Fruit fly (Drosophila melanogaster) whole organism, embryonic: ENCODE measurements around the gene Sik2.

Experiments
- CG12299 ChIP-seq: fragments of 200-800 bp; sonication (Bioruptor generic); optimal IDR thresholded peaks from 2 replicates; lab custom pipeline; 2018; ENCODE audit warnings: missing biosample characterization, mild to moderate bottlenecking, missing genetic modification characterization
- CG12769 ChIP-seq: fragments of 200-800 bp; sonication (Bioruptor generic); optimal IDR thresholded peaks from 2 replicates; lab custom pipeline; 2019; ENCODE audit warnings: missing biosample characterization, mild to moderate bottlenecking, missing genetic modification characterization, moderate library complexity
- CG16863 ChIP-seq: fragments of 200-800 bp; sonication (Bioruptor generic); optimal IDR thresholded peaks from 3 replicates; lab custom pipeline; 2016; ENCODE audit warnings: missing biosample characterization, missing genetic modification characterization
- CG1792 ChIP-seq: fragments of 200-800 bp; sonication (Bioruptor generic); optimal IDR thresholded peaks from 2 replicates; lab custom pipeline; 2016; ENCODE audit warnings: missing biosample characterization, missing genetic modification characterization
- CG18619 ChIP-seq: fragments of 200-800 bp; sonication (Bioruptor generic); optimal IDR thresholded peaks from 3 replicates; lab custom pipeline; 2017; ENCODE audit warnings: missing biosample characterization, mild to moderate bottlenecking, missing genetic modification characterization
- CG30403 ChIP-seq: fragments of 200-800 bp; sonication (Bioruptor generic); optimal IDR thresholded peaks from 3 replicates; lab custom pipeline; 2016; ENCODE audit warnings: missing biosample characterization, missing genetic modification characterization
- CG34224 ChIP-seq: fragments of 200-800 bp; sonication (Bioruptor generic); IDR thresholded peaks from 3 replicates; pipeline ENCODE4 v1.3.6; 2022; ENCODE audit warnings: missing biosample characterization, missing genetic modification characterization; ENCODE audit not compliant: partially characterized antibody
- CG34422 ChIP-seq: fragments of 200-800 bp; sonication (Bioruptor generic); IDR thresholded peaks from 3 replicates; pipeline ENCODE4 v1.3.6; 2022; ENCODE audit warnings: missing biosample characterization, missing genetic modification characterization
- CG3847 ChIP-seq: fragments of 200-800 bp; sonication (Bioruptor generic); IDR thresholded peaks from 2 replicates; pipeline ENCODE4 v1.3.6; 2022; ENCODE audit warnings: missing biosample characterization, missing genetic modification characterization
- CG4820 ChIP-seq: fragments of 200-800 bp; sonication (Bioruptor generic); optimal IDR thresholded peaks from 3 replicates; lab custom pipeline; 2016; ENCODE audit warnings: missing biosample characterization, missing genetic modification characterization
- CG7372 ChIP-seq: fragments of 200-800 bp; sonication (Bioruptor generic); IDR thresholded peaks from 2 replicates; pipeline ENCODE4 v1.3.6; 2022; ENCODE audit warnings: missing biosample characterization, missing genetic modification characterization
- CG7556 ChIP-seq: fragments of 200-800 bp; sonication (Bioruptor generic); optimal IDR thresholded peaks from 2 replicates; lab custom pipeline; 2017; ENCODE audit warnings: missing biosample characterization, mild to moderate bottlenecking, missing genetic modification characterization
- CG7987 ChIP-seq: fragments of 200-800 bp; sonication (Bioruptor generic); optimal IDR thresholded peaks from 2 replicates; lab custom pipeline; 2018; ENCODE audit warnings: missing biosample characterization, mild to moderate bottlenecking, missing genetic modification characterization, moderate library complexity
- CG8765 ChIP-seq: fragments of 200-800 bp; sonication (Bioruptor generic); IDR thresholded peaks from 2 replicates; pipeline ENCODE4 v1.3.6; 2022; ENCODE audit warnings: missing biosample characterization, missing genetic modification characterization
- CG9932 ChIP-seq: fragments of 200-800 bp; sonication (Bioruptor generic); IDR thresholded peaks from 2 replicates; pipeline ENCODE4 v1.3.6; 2022; ENCODE audit warnings: missing biosample characterization, missing genetic modification characterization
- CrebB ChIP-seq: fragments of 200-800 bp; sonication (Bioruptor generic); optimal IDR thresholded peaks from 3 replicates; lab custom pipeline; 2018; ENCODE audit warnings: missing biosample characterization, mild to moderate bottlenecking, missing genetic modification characterization
- Deaf1 ChIP-seq: fragments of 200-800 bp; optimal IDR thresholded peaks from 3 replicates; lab custom pipeline; 2019; ENCODE audit warnings: missing biosample characterization, mild to moderate bottlenecking, missing genetic modification characterization, moderate library complexity
- Dek ChIP-seq: fragments of 200-800 bp; sonication (Bioruptor generic); optimal IDR thresholded peaks from 3 replicates; lab custom pipeline; 2019; ENCODE audit warnings: missing biosample characterization, mild to moderate bottlenecking, missing genetic modification characterization, moderate library complexity
- H2.0 ChIP-seq: fragments of 200-800 bp; sonication (Bioruptor generic); IDR thresholded peaks from 2 replicates; pipeline ENCODE4 v1.3.6; 2022; ENCODE audit warnings: missing biosample characterization, missing genetic modification characterization
- HHEX ChIP-seq: fragments of 200-800 bp; sonication (Bioruptor generic); optimal IDR thresholded peaks from 3 replicates; lab custom pipeline; 2017; ENCODE audit warnings: missing biosample characterization, mild to moderate bottlenecking, missing genetic modification characterization, missing genetic modification reagents
- Hmr ChIP-seq: fragments of 200-800 bp; sonication (Bioruptor generic); optimal IDR thresholded peaks from 3 replicates; lab custom pipeline; 2017; ENCODE audit warnings: mild to moderate bottlenecking, missing biosample characterization, missing genetic modification reagents, missing genetic modification characterization
- Hr51 ChIP-seq, 2 experiments: fragments of 200-800 bp; sonication (Bioruptor generic); optimal IDR thresholded peaks; 2 replicates in 1 of 2; 3 replicates in 1 of 2; lab custom pipeline; 2016 to 2018; ENCODE audit warnings: missing biosample characterization in 2 of 2, missing genetic modification characterization in 2 of 2, mild to moderate bottlenecking in 1 of 2, moderate library complexity in 1 of 2
- Myb ChIP-seq: fragments of 200-800 bp; sonication (Bioruptor generic); optimal IDR thresholded peaks from 2 replicates; lab custom pipeline; 2016; ENCODE audit warnings: missing biosample characterization, missing genetic modification characterization
- Neu2 ChIP-seq: fragments of 200-800 bp; sonication (Bioruptor generic); optimal IDR thresholded peaks from 3 replicates; lab custom pipeline; 2016; ENCODE audit warnings: missing biosample characterization, missing genetic modification characterization, borderline replicate concordance
- Opbp ChIP-seq: fragments of 200-800 bp; sonication (Bioruptor generic); IDR thresholded peaks from 3 replicates; pipeline ENCODE4 v1.3.6; 2022; ENCODE audit warnings: missing biosample characterization, missing genetic modification characterization; ENCODE audit not compliant: partially characterized antibody
- PHDP ChIP-seq: fragments of 200-800 bp; sonication (Bioruptor generic); optimal IDR thresholded peaks from 3 replicates; lab custom pipeline; 2018; ENCODE audit warnings: missing biosample characterization, mild to moderate bottlenecking, missing genetic modification characterization, moderate library complexity
- Sox102F ChIP-seq: fragments of 200-800 bp; sonication (Bioruptor generic); optimal IDR thresholded peaks from 2 replicates; lab custom pipeline; 2018; ENCODE audit warnings: missing biosample characterization, mild to moderate bottlenecking, missing genetic modification characterization, moderate library complexity
- Stat92E ChIP-seq, 3 experiments: fragments of >200 bp in 2 of 3; fragments of 200-800 bp in 1 of 3; sonication (Bioruptor generic) in 1 of 3; optimal IDR thresholded peaks; 2 replicates each; lab custom pipeline; 2017 to 2019; ENCODE audit warnings: missing biosample characterization in 3 of 3, missing genetic modification characterization in 3 of 3, mild to moderate bottlenecking in 1 of 3, moderate library complexity in 1 of 3
- Trl ChIP-seq, 3 experiments: fragments of >200 bp in 2 of 3; fragments of 200-800 bp in 1 of 3; sonication (Bioruptor generic) in 1 of 3; optimal IDR thresholded peaks; 2 replicates in 1 of 3; 3 replicates in 2 of 3; lab custom pipeline; 2016 to 2017; ENCODE audit warnings: missing biosample characterization in 1 of 3, missing genetic modification characterization in 1 of 3
- ash1 ChIP-seq: fragments of 200-800 bp; sonication (Bioruptor generic); optimal IDR thresholded peaks from 2 replicates; lab custom pipeline; 2018; ENCODE audit warnings: missing biosample characterization, mild to moderate bottlenecking, missing genetic modification characterization
- bbx ChIP-seq: fragments of 200-800 bp; sonication (Bioruptor generic); IDR thresholded peaks from 2 replicates; pipeline ENCODE4 v1.3.6; 2022; ENCODE audit warnings: missing biosample characterization, missing genetic modification characterization; ENCODE audit not compliant: partially characterized antibody
- bcd ChIP-seq: fragments of 200-800 bp; sonication (Bioruptor generic); optimal IDR thresholded peaks from 2 replicates; lab custom pipeline; 2017; ENCODE audit warnings: missing biosample characterization, mild to moderate bottlenecking, missing genetic modification characterization
- esg ChIP-seq: fragments of 200-800 bp; sonication (Bioruptor generic); conservative IDR thresholded peaks from 2 replicates; pipeline ENCODE4 v1.3.6; 2022; ENCODE audit warnings: missing biosample characterization, missing genetic modification characterization
- grau ChIP-seq: fragments of 200-800 bp; optimal IDR thresholded peaks from 3 replicates; lab custom pipeline; 2019; ENCODE audit warnings: missing biosample characterization, mild to moderate bottlenecking, missing genetic modification characterization, moderate library complexity
- gt ChIP-seq: fragments of 200-800 bp; sonication (Bioruptor generic); IDR thresholded peaks from 2 replicates; pipeline ENCODE4 v1.3.6; 2022; ENCODE audit warnings: missing biosample characterization, missing genetic modification characterization
- her ChIP-seq: fragments of 200-800 bp; sonication (Bioruptor generic); optimal IDR thresholded peaks from 2 replicates; lab custom pipeline; 2016; ENCODE audit warnings: missing biosample characterization, missing genetic modification characterization
- mld ChIP-seq: fragments of 200-800 bp; sonication (Bioruptor generic); IDR thresholded peaks from 3 replicates; pipeline ENCODE4 v1.3.6; 2022; ENCODE audit warnings: missing biosample characterization, missing genetic modification characterization; ENCODE audit not compliant: partially characterized antibody
- org-1 ChIP-seq: fragments of 200-800 bp; sonication (Bioruptor generic); optimal IDR thresholded peaks from 2 replicates; lab custom pipeline; 2017; ENCODE audit warnings: missing biosample characterization, missing genetic modification characterization
- pho ChIP-seq: fragments of 200-800 bp; sonication (Bioruptor generic); optimal IDR thresholded peaks from 2 replicates; lab custom pipeline; 2016; ENCODE audit warnings: missing biosample characterization, missing genetic modification characterization
- pita ChIP-seq: fragments of 200-800 bp; sonication (Bioruptor generic); optimal IDR thresholded peaks from 2 replicates; lab custom pipeline; 2017; ENCODE audit warnings: missing biosample characterization, mild to moderate bottlenecking, missing genetic modification characterization
- run ChIP-seq: fragments of 200-800 bp; sonication (Bioruptor generic); optimal IDR thresholded peaks from 3 replicates; lab custom pipeline; 2018; ENCODE audit warnings: missing biosample characterization, mild to moderate bottlenecking, missing genetic modification characterization
- sima ChIP-seq: fragments of 200-800 bp; sonication (Bioruptor generic); optimal IDR thresholded peaks from 2 replicates; lab custom pipeline; 2016; ENCODE audit warnings: missing biosample characterization, missing genetic modification characterization
- slbo ChIP-seq: fragments of 200-800 bp; sonication (Bioruptor generic); IDR thresholded peaks from 2 replicates; pipeline ENCODE4 v1.3.6; 2022; ENCODE audit warnings: missing biosample characterization, missing genetic modification characterization
- tin ChIP-seq: fragments of 200-800 bp; sonication (Bioruptor generic); optimal IDR thresholded peaks from 3 replicates; lab custom pipeline; 2016; ENCODE audit warnings: missing biosample characterization, missing genetic modification characterization
- usp ChIP-seq: fragments of >200 bp; optimal IDR thresholded peaks from 2 replicates; lab custom pipeline; 2017; ENCODE audit warnings: missing biosample characterization, missing genetic modification characterization
- yki ChIP-seq: fragments of >200 bp; optimal IDR thresholded peaks from 3 replicates; lab custom pipeline; 2018
- zfh2 ChIP-seq: fragments of 200-800 bp; sonication (Bioruptor generic); optimal IDR thresholded peaks from 2 replicates; lab custom pipeline; 2016; ENCODE audit warnings: missing biosample characterization, missing genetic modification characterization

The Sik2 gene

DNA sequence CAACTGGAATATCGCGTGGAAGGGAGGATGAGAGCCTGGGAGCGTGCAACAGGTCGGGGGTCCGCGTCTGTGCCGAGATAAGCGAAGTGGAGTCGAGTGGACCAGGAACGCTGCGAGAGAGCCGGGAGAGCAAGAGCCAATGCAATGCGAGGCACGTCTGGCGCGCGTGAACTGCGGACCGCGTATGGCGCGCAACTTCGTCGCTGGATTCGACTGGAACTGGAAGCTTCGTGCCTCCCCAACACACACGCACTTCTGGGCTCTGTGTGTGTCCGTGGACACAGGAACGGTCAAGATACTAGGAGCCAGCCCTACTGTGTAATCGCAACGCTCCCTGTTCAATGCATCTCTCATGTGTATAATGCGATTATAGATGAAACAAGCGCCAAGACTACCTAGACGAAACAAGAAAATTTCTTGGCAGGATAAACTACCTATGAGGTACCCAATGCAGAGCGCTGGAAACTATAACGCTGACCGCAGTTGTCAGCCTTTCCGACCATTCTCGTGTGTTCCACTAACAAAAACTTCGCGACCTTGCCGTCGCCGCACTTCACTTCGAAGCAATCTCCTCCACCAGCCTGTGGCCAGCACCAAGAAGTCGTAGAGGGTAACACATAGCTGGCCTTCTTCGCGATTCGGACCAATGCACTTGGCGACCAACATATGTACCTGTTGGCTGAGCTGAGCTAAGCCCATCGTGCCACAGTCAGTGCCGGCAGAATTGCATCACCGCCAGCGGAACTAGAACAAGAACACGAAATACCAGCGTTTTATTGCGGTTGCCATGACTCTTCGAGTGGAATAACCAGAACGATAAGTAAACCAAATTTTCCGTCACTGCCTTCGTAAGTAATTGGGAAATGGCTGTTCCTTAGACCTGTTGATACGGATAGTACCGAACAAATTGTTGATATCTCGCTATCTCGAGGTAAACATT lies 10.4 kb upstream of the Sik2 start, which contains the start of gene Rtca (continued):
- TF ChIP-seq CG8765 (GFP tag; lab: Robert Waterston, UW) (no peak), Stat92E (GFP tag; optimal IDR thresholded peaks at IDR 0.05; lab: Kevin White, UChicago) (no peak), CG4820 (GFP tag; lab: Kevin White, UChicago) (peak; percentile 42), CG30403 (GFP tag; lab: Kevin White, UChicago) (peak; percentile 75), HHEX (peak; percentile 44), Myb (GFP tag; lab: Kevin White, UChicago) (peak; percentile 66), CG34422 (peak; percentile 44; the same call in 1 of the 3 replicates), yki (lab: Kevin White, UChicago) (no peak), Trl (optimal IDR thresholded peaks at IDR 0.05; lab: Kevin White, UChicago) (peak; percentile 25 to 37), Trl (GFP tag; optimal IDR thresholded peaks at IDR 0.05; lab: Kevin White, UChicago) (peak; percentile 57), pita (no peak), Hr51 (GFP tag; optimal IDR thresholded peaks at IDR 0.05; lab: Kevin White, UChicago) (peak; percentile 35 to 76), grau (tag; lab: Kevin White, UChicago) (peak; percentile 79), CG1792 (peak; percentile 13), CG7372 (GFP tag; lab: Robert Waterston, UW) (peak; percentile 67), Hmr (peak; percentile 84), Opbp (GFP tag; lab: Robert Waterston, UW) (no peak), Dek (tag; lab: Kevin White, UChicago) (peak; percentile 60), CG12769 (tag; lab: Kevin White, UChicago) (peak; percentile 75), CG7556 (GFP tag; lab: Kevin White, UChicago) (peak; percentile 73), Deaf1 (peak; percentile 92), bcd (GFP tag; lab: Kevin White, UChicago) (peak; percentile 72), CG18619 (GFP tag; lab: Kevin White, UChicago) (peak; percentile 70), CG3847 (GFP tag; lab: Robert Waterston, UW) (peak; percentile 70), slbo (peak; percentile 77), mld (GFP tag; lab: Robert Waterston, UW) (no peak), CG9932 (GFP tag; lab: Robert Waterston, UW) (peak; percentile 51; the same call in 1 of the 2 replicates), sima (GFP tag; lab: Kevin White, UChicago) (peak; percentile 2), run (no peak), ash1 (GFP tag; lab: Kevin White, UChicago) (no peak), Sox102F (peak; percentile 56), CG16863 (GFP tag; lab: Kevin White, UChicago) (peak; percentile 51), esg (GFP tag; lab: Robert Waterston, UW) (peak; percentile 72), Neu2 (GFP tag; lab: Kevin White, UChicago) (no peak), gt (GFP tag; lab: Robert Waterston, UW) (no peak), CG7987 (GFP tag; lab: Kevin White, UChicago) (peak; percentile 82), CG12299 (tag; lab: Kevin White, UChicago) (peak; percentile 54), tin (GFP tag; lab: Kevin White, UChicago) (peak; percentile 52), her (GFP tag; lab: Kevin White, UChicago) (peak; percentile 86), usp (GFP tag; lab: Kevin White, UChicago) (no peak), H2.0 (GFP tag; lab: Robert Waterston, UW) (peak; percentile 60), CrebB (tag; lab: Kevin White, UChicago) (no peak), bbx (GFP tag; lab: Robert Waterston, UW) (no peak), CG34224 (GFP tag; lab: Robert Waterston, UW) (0 out of 3 replicates have a peak, but pooled peaks have one; percentile 16), pho (GFP tag; lab: Kevin White, UChicago) (peak; percentile 69), PHDP (tag; lab: Kevin White, UChicago) (peak; percentile 66), zfh2 (GFP tag; lab: Kevin White, UChicago) (peak; percentile 54), org-1 (GFP tag; lab: Kevin White, UChicago) (peak; percentile 76)
